Worm (Caenorhabditis elegans) whole organism, late embryonic: ENCODE results near the gene alh-7.

Source experiments
- C38D4.7 ChIP-seq: fragments of 200-800 bp; sonication (Bioruptor generic); optimal IDR thresholded peaks from 2 replicates; lab custom pipeline; 2018; ENCODE audit warnings: mild to moderate bottlenecking, missing genetic modification characterization, moderate library complexity, missing compliant biosample characterization
- ama-1 ChIP-seq: fragments of 150-350 bp; optimal IDR thresholded peaks from 2 replicates; lab custom pipeline; 2014
- eyg-1 ChIP-seq: sonication (generic microtip); optimal IDR thresholded peaks from 2 replicates; lab custom pipeline; 2016; ENCODE audit warnings: missing genotype, missing genetic modification characterization, missing compliant biosample characterization
- fkh-6 ChIP-seq: sonication (generic microtip); optimal IDR thresholded peaks from 2 replicates; lab custom pipeline; 2016; ENCODE audit warnings: missing genetic modification characterization, missing compliant biosample characterization
- hlh-13 ChIP-seq: fragments of 200-800 bp; sonication (Bioruptor generic); optimal IDR thresholded peaks from 2 replicates; lab custom pipeline; 2018; ENCODE audit warnings: mild to moderate bottlenecking, missing genetic modification characterization, missing compliant biosample characterization
- nhr-11 ChIP-seq: fragments of 150-350 bp; optimal IDR thresholded peaks from 2 replicates; lab custom pipeline; 2014; ENCODE audit warnings: missing biosample characterization, missing genetic modification characterization
- pros-1 ChIP-seq: fragments of 150-350 bp; optimal IDR thresholded peaks from 2 replicates; lab custom pipeline; 2014; ENCODE audit warnings: missing biosample characterization, missing genetic modification reagents, missing genetic modification characterization
- zip-5 ChIP-seq: sonication (generic microtip); optimal IDR thresholded peaks from 2 replicates; lab custom pipeline; 2016; ENCODE audit warnings: missing genetic modification characterization, missing compliant biosample characterization

DNA sequence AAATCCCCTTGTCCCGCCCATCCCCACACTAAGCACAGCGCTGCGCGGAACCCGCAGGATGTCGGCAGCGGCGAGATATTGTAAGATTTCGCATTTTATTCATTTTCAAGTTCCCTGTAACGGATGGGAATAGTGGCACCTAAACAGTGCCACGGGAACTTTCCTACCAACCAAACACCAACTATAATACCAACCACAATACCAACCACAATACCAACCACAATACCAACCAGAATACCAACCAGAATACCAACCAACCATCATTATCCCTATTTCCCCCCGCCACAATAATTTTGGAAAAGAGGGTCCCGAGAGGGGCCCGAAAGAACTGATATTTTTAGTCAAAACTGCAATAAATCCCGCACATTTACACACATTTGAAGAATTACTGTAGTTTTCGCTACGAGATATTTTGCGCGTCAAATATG is 30.4 kb upstream of the alh-7 start:
- TF ChIP-seq ama-1, result no peak
- TF ChIP-seq hlh-13 (GFP tag; lab: Kevin White, UChicago), result no peak
- TF ChIP-seq C38D4.7 (GFP tag; lab: Kevin White, UChicago), result no peak
- no peak for TF ChIP-seq fkh-6 (tag; lab: Kevin White, UChicago)
- no peak for TF ChIP-seq pros-1 (tag; lab: Kevin White, UChicago)
- TF ChIP-seq zip-5, result no peak
- no peak for TF ChIP-seq nhr-11 (tag; lab: Kevin White, UChicago)
- no peak for TF ChIP-seq eyg-1
